Worm (Caenorhabditis elegans): ENCODE measurements around the gene tph-1.

ce11 chrII:7577412-7577811 is 28.3 kb downstream of the tph-1 start, which contains the start of gene F35D2.6:
- TF ChIP-seq unc-62 (GFP tag; optimal IDR thresholded peaks at IDR 0.05) (no peak), lin-13 (tag; optimal IDR thresholded peaks at IDR 0.05) (no peak), ces-1 (GFP tag; optimal IDR thresholded peaks at IDR 0.05) (no peak), elt-3 (tag; optimal IDR thresholded peaks at IDR 0.05) (no peak), ztf-11 (tag; optimal IDR thresholded peaks at IDR 0.05) (no peak), mab-5 (tag; optimal IDR thresholded peaks at IDR 0.05) (no peak), drap-1 (GFP tag; optimal IDR thresholded peaks at IDR 0.05) (no peak), unc-39 (tag; optimal IDR thresholded peaks at IDR 0.05) (no peak), nhr-76 (tag; optimal IDR thresholded peaks at IDR 0.05) (no peak), nhr-237 (tag; optimal IDR thresholded peaks at IDR 0.05) (no peak)

All from whole organism, mixed stage, embryonic.